Worm (Caenorhabditis elegans): ENCODE data around the gene C53D6.6.

C53D6.6 gene

ce11 chrIV:9078469-9078868 lies 46.0 kb upstream of the C53D6.6 start, which contains the start of gene mans-4 (continued):
- no peak for TF ChIP-seq cebp-1 (GFP tag; IDR thresholded peaks at IDR 0.05)
- TF ChIP-seq cebp-1 (tag; optimal IDR thresholded peaks at IDR 0.05): no peak
- TF ChIP-seq D2030.7 (GFP tag; IDR thresholded peaks at IDR 0.05): no peak
- no peak for TF ChIP-seq attf-5 (GFP tag; optimal IDR thresholded peaks at IDR 0.05)

ce11 chrIV:9074244-9074723 lies 41.8 kb upstream of the C53D6.6 start, which contains the start of gene mppb-1:
Gene mppb-1, plus strand, starts transcription at chrIV:9074673.
- TF ChIP-seq ztf-26 (tag; optimal IDR thresholded peaks at IDR 0.05) (no peak), madf-6 (GFP tag; IDR thresholded peaks at IDR 0.05) (peak; percentile 51; the same call in 1 of the 2 replicates), rec-8 (tag; optimal IDR thresholded peaks at IDR 0.05) (peak; percentile 60), ekl-4 (GFP tag; IDR thresholded peaks at IDR 0.05) (peak; percentile 51), pha-4 (tag; optimal IDR thresholded peaks at IDR 0.05) (no peak), cebp-2 (GFP tag; IDR thresholded peaks at IDR 0.05) (no peak), F57A8.1 (GFP tag; optimal IDR thresholded peaks at IDR 0.05) (no peak), Y95B8A.8 (GFP tag; IDR thresholded peaks at IDR 0.05) (no peak), him-1 (tag; optimal IDR thresholded peaks at IDR 0.05) (no peak), Y67H2A.10 (GFP tag; conservative IDR thresholded peaks at IDR 0.05) (peak; percentile 13; the same call in 1 of the 2 replicates), nhr-179 (tag; optimal IDR thresholded peaks at IDR 0.05) (no peak), B0261.1 (tag; optimal IDR thresholded peaks at IDR 0.05) (peak; percentile 20), Y53F4B.3 (GFP tag; IDR thresholded peaks at IDR 0.05) (no peak), ztf-6 (GFP tag; IDR thresholded peaks at IDR 0.05) (peak; percentile 41; the same call in 1 of the 2 replicates), ama-1 (optimal IDR thresholded peaks at IDR 0.05) (no peak), ama-1 (GFP tag; optimal IDR thresholded peaks at IDR 0.05) (no peak), attf-5 (GFP tag; optimal IDR thresholded peaks at IDR 0.05) (peak; percentile 40), attf-6 (GFP tag; IDR thresholded peaks at IDR 0.05) (0 out of 2 replicates have a peak, but pooled peaks have one; percentile 23), B0035.1 (tag; optimal IDR thresholded peaks at IDR 0.05) (no peak), aptf-2 (GFP tag; conservative IDR thresholded peaks at IDR 0.05) (peak; percentile 82), ceh-58 (GFP tag; IDR thresholded peaks at IDR 0.05) (no peak), nhr-120 (GFP tag; IDR thresholded peaks at IDR 0.05) (no peak), aptf-3 (GFP tag; IDR thresholded peaks at IDR 0.05) (no peak), ceh-27 (GFP tag; optimal IDR thresholded peaks at IDR 0.05) (peak; percentile 84), pbrm-1 (GFP tag; IDR thresholded peaks at IDR 0.05) (peak; percentile 64), lin-35 (GFP tag; optimal IDR thresholded peaks at IDR 0.05) (peak; percentile 20 to 92 (median 48)), lag-1 (GFP tag; IDR thresholded peaks at IDR 0.05) (no peak), zim-3 (tag; optimal IDR thresholded peaks at IDR 0.05) (peak; percentile 44), snpc-1.3 (tag; optimal IDR thresholded peaks at IDR 0.05; ENCODE audit: insufficient read depth) (peak; percentile 29), ztf-22 (GFP tag; optimal IDR thresholded peaks at IDR 0.05) (no peak), F57C9.4 (tag; optimal IDR thresholded peaks at IDR 0.05) (no peak), F23B12.7 (tag; optimal IDR thresholded peaks at IDR 0.05; ENCODE audit: insufficient read depth) (peak; percentile 46), akir-1 (GFP tag; optimal IDR thresholded peaks at IDR 0.05) (peak; percentile 46), C17E4.6 (GFP tag; IDR thresholded peaks at IDR 0.05) (no peak), C06A6.2 (GFP tag; conservative IDR thresholded peaks at IDR 0.05) (no peak), F55B11.4 (tag; optimal IDR thresholded peaks at IDR 0.05; ENCODE audit: borderline replicate concordance, insufficient read depth) (no peak), unc-62 (GFP tag; optimal IDR thresholded peaks at IDR 0.05) (no peak), nfya-2 (GFP tag; IDR thresholded peaks at IDR 0.05) (no peak), D2030.7 (GFP tag; IDR thresholded peaks at IDR 0.05) (peak; percentile 40; the same call in 1 of the 2 replicates), hsf-1 (GFP tag; IDR thresholded peaks at IDR 0.05) (0 out of 2 replicates have a peak, but pooled peaks have one; percentile 38), nhr-27 (tag; optimal IDR thresholded peaks at IDR 0.05) (no peak), F10E7.11 (tag; optimal IDR thresholded peaks at IDR 0.05) (no peak), gei-17 (GFP tag; optimal IDR thresholded peaks at IDR 0.05) (no peak), ceh-91 (GFP tag; IDR thresholded peaks at IDR 0.05) (0 out of 2 replicates have a peak, but pooled peaks have one; percentile 30)
